Worm (Caenorhabditis elegans) whole organism, young adult: Measurements from ENCODE around the gene T09F5.20.
A peak's percentile ranks its signal among the peaks of the same experiment; 100 is the strongest.

ENCODE experiments used
- B0261.1 ChIP-seq: sonication (generic microtip); optimal IDR thresholded peaks from 2 replicates; lab custom pipeline; 2016; ENCODE audit warnings: mild to moderate bottlenecking, missing genetic modification characterization, moderate library complexity, missing compliant biosample characterization
- C06A6.2 ChIP-seq: fragments of 200-800 bp; sonication (Bioruptor generic); conservative IDR thresholded peaks from 2 replicates; pipeline ENCODE4 v1.3.6; 2022; ENCODE audit warnings: missing genetic modification characterization, missing compliant biosample characterization
- F23B12.7 ChIP-seq: sonication (generic microtip); optimal IDR thresholded peaks from 2 replicates; lab custom pipeline; 2017; ENCODE audit warnings: missing genetic modification characterization, mild to moderate bottlenecking, missing compliant biosample characterization, antibody characterized with exemption, moderate library complexity; ENCODE audit not compliant: insufficient read depth
- F52B5.7 ChIP-seq: sonication (generic microtip); optimal IDR thresholded peaks from 2 replicates; lab custom pipeline; 2016; ENCODE audit warnings: mild to moderate bottlenecking, missing genetic modification characterization, missing compliant biosample characterization
- K11D2.4 ChIP-seq: fragments of 200-800 bp; sonication (Bioruptor generic); IDR thresholded peaks from 2 replicates; pipeline ENCODE4 v1.3.6; 2022; ENCODE audit warnings: missing genetic modification reagents, missing genetic modification characterization, missing compliant biosample characterization
- K12H6.12 ChIP-seq: fragments of 200-800 bp; sonication (Bioruptor generic); optimal IDR thresholded peaks from 2 replicates; lab custom pipeline; 2018; ENCODE audit warnings: mild to moderate bottlenecking, missing genetic modification characterization, missing compliant biosample characterization
- T26A5.8 ChIP-seq: sonication (generic microtip); optimal IDR thresholded peaks from 2 replicates; lab custom pipeline; 2016; ENCODE audit warnings: missing genetic modification characterization, missing compliant biosample characterization
- Y67H2A.10 ChIP-seq: fragments of 200-800 bp; sonication (Bioruptor generic); conservative IDR thresholded peaks from 2 replicates; pipeline ENCODE4 v1.3.6; 2022; ENCODE audit warnings: missing genetic modification reagents, missing genetic modification characterization, missing compliant biosample characterization
- ZK185.1 ChIP-seq: sonication (generic microtip); optimal IDR thresholded peaks from 2 replicates; lab custom pipeline; 2016; ENCODE audit warnings: mild to moderate bottlenecking, missing genetic modification characterization, missing compliant biosample characterization; ENCODE audit not compliant: poor library complexity, severe bottlenecking
- aptf-3 ChIP-seq: fragments of 200-800 bp; sonication (Bioruptor generic); IDR thresholded peaks from 2 replicates; pipeline ENCODE4 v1.3.6; 2022; ENCODE audit warnings: missing genetic modification characterization, missing compliant biosample characterization
- athp-1 ChIP-seq: sonication (generic microtip); optimal IDR thresholded peaks from 2 replicates; lab custom pipeline; 2017; ENCODE audit warnings: mild to moderate bottlenecking, missing genetic modification characterization, missing compliant biosample characterization
- attf-5 ChIP-seq: fragments of 200-800 bp; sonication (Bioruptor generic); optimal IDR thresholded peaks from 2 replicates; lab custom pipeline; 2018; ENCODE audit warnings: mild to moderate bottlenecking, missing genetic modification characterization, missing compliant biosample characterization
- cebp-1 ChIP-seq, 2 experiments: fragments of 200-800 bp in 1 of 2; sonication (Bioruptor generic) in 1 of 2; sonication (generic microtip) in 1 of 2; IDR thresholded peaks in 1 of 2; optimal IDR thresholded peaks in 1 of 2; 2 replicates each; pipeline versions ENCODE4 v1.3.6 to Lab custom; 2017 to 2022; ENCODE audit warnings: missing compliant biosample characterization in 2 of 2, missing genetic modification characterization in 2 of 2, mild to moderate bottlenecking in 1 of 2, missing genetic modification reagents in 1 of 2, moderate library complexity in 1 of 2
- ceh-100 ChIP-seq: fragments of 200-800 bp; sonication (Bioruptor generic); IDR thresholded peaks from 2 replicates; pipeline ENCODE4 v1.3.6; 2022; ENCODE audit warnings: missing genetic modification reagents, missing genetic modification characterization, missing compliant biosample characterization
- ceh-27 ChIP-seq: fragments of 200-800 bp; sonication (Bioruptor generic); optimal IDR thresholded peaks from 2 replicates; lab custom pipeline; 2018; ENCODE audit warnings: mild to moderate bottlenecking, missing genetic modification characterization, moderate library complexity, missing compliant biosample characterization
- ceh-40 ChIP-seq: fragments of 200-800 bp; sonication (Bioruptor generic); IDR thresholded peaks from 2 replicates; pipeline ENCODE4 v1.3.6; 2022; ENCODE audit warnings: missing genetic modification characterization, missing compliant biosample characterization
- ceh-91 ChIP-seq: fragments of 200-800 bp; sonication (Bioruptor generic); IDR thresholded peaks from 2 replicates; pipeline ENCODE4 v1.3.6; 2022; ENCODE audit warnings: missing genetic modification reagents, missing genetic modification characterization, missing compliant biosample characterization
- chd-7 ChIP-seq: sonication (generic microtip); optimal IDR thresholded peaks from 2 replicates; lab custom pipeline; 2016; ENCODE audit warnings: mild to moderate bottlenecking, missing genetic modification characterization, moderate library complexity, missing compliant biosample characterization
- die-1 ChIP-seq: sonication (generic microtip); optimal IDR thresholded peaks from 2 replicates; lab custom pipeline; 2016; ENCODE audit warnings: missing genotype, mild to moderate bottlenecking, missing genetic modification characterization, missing compliant biosample characterization
- dpff-1 ChIP-seq: sonication (generic microtip); optimal IDR thresholded peaks from 2 replicates; lab custom pipeline; 2017; ENCODE audit warnings: mild to moderate bottlenecking, missing genetic modification characterization, missing compliant biosample characterization
- egl-44 ChIP-seq: fragments of 200-800 bp; sonication (Bioruptor generic); IDR thresholded peaks from 2 replicates; pipeline ENCODE4 v1.3.6; 2022; ENCODE audit warnings: missing genetic modification reagents, missing genetic modification characterization, missing compliant biosample characterization
- gei-17 ChIP-seq: fragments of 200-800 bp; sonication (Bioruptor generic); optimal IDR thresholded peaks from 2 replicates; lab custom pipeline; 2018; ENCODE audit warnings: mild to moderate bottlenecking, missing genetic modification characterization, missing compliant biosample characterization
- him-1 ChIP-seq: sonication (generic microtip); optimal IDR thresholded peaks from 2 replicates; lab custom pipeline; 2016; ENCODE audit warnings: missing genotype, missing genetic modification reagents, missing genetic modification characterization, missing compliant biosample characterization
- hrde-1 ChIP-seq: sonication (generic microtip); optimal IDR thresholded peaks from 2 replicates; lab custom pipeline; 2016; ENCODE audit warnings: missing genetic modification characterization, mild to moderate bottlenecking, missing compliant biosample characterization, moderate library complexity, missing genotype, missing genetic modification reagents, borderline replicate concordance
- hsf-1 ChIP-seq: fragments of 200-800 bp; sonication (Bioruptor generic); IDR thresholded peaks from 2 replicates; pipeline ENCODE4 v1.3.6; 2022; ENCODE audit warnings: missing genetic modification reagents, missing genetic modification characterization, missing compliant biosample characterization
- let-526 ChIP-seq: fragments of 200-800 bp; sonication (Bioruptor generic); IDR thresholded peaks from 2 replicates; pipeline ENCODE4 v1.3.6; 2022; ENCODE audit warnings: missing genetic modification reagents, missing genetic modification characterization, missing compliant biosample characterization
- lin-26 ChIP-seq: fragments of 200-800 bp; sonication (Bioruptor generic); IDR thresholded peaks from 2 replicates; pipeline ENCODE4 v1.3.6; 2022; ENCODE audit warnings: missing genetic modification reagents, missing genetic modification characterization, missing compliant biosample characterization
- lsy-27 ChIP-seq: sonication (generic microtip); optimal IDR thresholded peaks from 2 replicates; lab custom pipeline; 2017; ENCODE audit warnings: missing genetic modification characterization, mild to moderate bottlenecking, missing compliant biosample characterization, antibody characterized with exemption, missing genotype, borderline replicate concordance; ENCODE audit not compliant: insufficient read depth
- madf-6 ChIP-seq: fragments of 200-800 bp; sonication (Bioruptor generic); IDR thresholded peaks from 2 replicates; pipeline ENCODE4 v1.3.6; 2022; ENCODE audit warnings: missing genetic modification reagents, missing genetic modification characterization, missing compliant biosample characterization
- mel-28 ChIP-seq: sonication (generic microtip); optimal IDR thresholded peaks from 2 replicates; lab custom pipeline; 2016; ENCODE audit warnings: borderline replicate concordance, mild to moderate bottlenecking, missing genetic modification characterization, missing compliant biosample characterization
- nfya-2 ChIP-seq: fragments of 200-800 bp; sonication (Bioruptor generic); IDR thresholded peaks from 2 replicates; pipeline ENCODE4 v1.3.6; 2022; ENCODE audit warnings: missing genetic modification reagents, missing genetic modification characterization, missing compliant biosample characterization
- nhr-120 ChIP-seq: fragments of 200-800 bp; sonication (Bioruptor generic); IDR thresholded peaks from 2 replicates; pipeline ENCODE4 v1.3.6; 2022; ENCODE audit warnings: missing genetic modification characterization, missing compliant biosample characterization
- nhr-27 ChIP-seq: fragments of 200-800 bp; sonication (Bioruptor generic); optimal IDR thresholded peaks from 2 replicates; lab custom pipeline; 2018; ENCODE audit warnings: mild to moderate bottlenecking, missing genetic modification characterization, moderate library complexity, missing compliant biosample characterization
- nhr-80 ChIP-seq: sonication (generic microtip); optimal IDR thresholded peaks from 2 replicates; lab custom pipeline; 2016; ENCODE audit warnings: missing genetic modification characterization, missing compliant biosample characterization
- pbrm-1 ChIP-seq: fragments of 200-800 bp; sonication (Bioruptor generic); IDR thresholded peaks from 2 replicates; pipeline ENCODE4 v1.3.6; 2022; ENCODE audit warnings: missing genetic modification reagents, missing genetic modification characterization, missing compliant biosample characterization
- rec-8 ChIP-seq, 2 experiments: sonication (generic microtip); optimal IDR thresholded peaks; 2 replicates each; lab custom pipeline; 2016; ENCODE audit warnings: mild to moderate bottlenecking in 2 of 2, missing genetic modification characterization in 2 of 2, missing genetic modification reagents in 2 of 2, missing genotype in 2 of 2, missing biosample characterization in 1 of 2, missing compliant biosample characterization in 1 of 2, moderate library complexity in 1 of 2
- repo-1 ChIP-seq: sonication (generic microtip); optimal IDR thresholded peaks from 2 replicates; lab custom pipeline; 2017; ENCODE audit warnings: mild to moderate bottlenecking, missing genetic modification characterization, missing compliant biosample characterization
- sea-2 ChIP-seq: fragments of 200-800 bp; sonication (Bioruptor generic); IDR thresholded peaks from 2 replicates; pipeline ENCODE4 v1.3.6; 2022; ENCODE audit warnings: missing genetic modification characterization, missing compliant biosample characterization
- snpc-1.1 ChIP-seq: sonication (generic microtip); optimal IDR thresholded peaks from 2 replicates; lab custom pipeline; 2017; ENCODE audit warnings: missing genetic modification characterization, mild to moderate bottlenecking, missing compliant biosample characterization, antibody characterized with exemption, moderate library complexity, missing genotype, missing genetic modification reagents; ENCODE audit not compliant: insufficient read depth
- snpc-1.3 ChIP-seq: sonication (generic microtip); optimal IDR thresholded peaks from 2 replicates; lab custom pipeline; 2017; ENCODE audit warnings: missing genetic modification characterization, mild to moderate bottlenecking, missing compliant biosample characterization, antibody characterized with exemption, moderate library complexity, missing genotype, missing genetic modification reagents; ENCODE audit not compliant: insufficient read depth
- sptf-2 ChIP-seq: fragments of 200-800 bp; sonication (Bioruptor generic); optimal IDR thresholded peaks from 2 replicates; lab custom pipeline; 2018; ENCODE audit warnings: mild to moderate bottlenecking, missing genetic modification characterization, missing compliant biosample characterization
- tbp1 ChIP-seq: fragments of 200-800 bp; sonication (Bioruptor generic); optimal IDR thresholded peaks from 2 replicates; lab custom pipeline; 2018; ENCODE audit warnings: mild to moderate bottlenecking, missing genetic modification characterization, missing compliant biosample characterization
- tbx-9 ChIP-seq: sonication (generic microtip); optimal IDR thresholded peaks from 2 replicates; lab custom pipeline; 2016; ENCODE audit warnings: borderline replicate concordance, missing genetic modification characterization, inconsistent platforms, missing compliant biosample characterization
- tlf-1 ChIP-seq: fragments of 200-800 bp; sonication (Bioruptor generic); optimal IDR thresholded peaks from 2 replicates; lab custom pipeline; 2018; ENCODE audit warnings: mild to moderate bottlenecking, missing genetic modification characterization, missing compliant biosample characterization
- ztf-28 ChIP-seq: fragments of 200-800 bp; sonication (Bioruptor generic); IDR thresholded peaks from 2 replicates; pipeline ENCODE4 v1.3.6; 2022; ENCODE audit warnings: missing genetic modification reagents, missing genetic modification characterization, missing compliant biosample characterization

The T09F5.20 gene

ce11 chrV:15158691-15159090 is 11.0 kb upstream of the T09F5.20 start, which contains the start of gene str-45:
Gene str-45 (plus strand): TSS chrV:15158991.
- TF ChIP-seq tbx-9 (tag; lab: Kevin White, UChicago): no peak
- no peak for TF ChIP-seq ztf-28 (GFP tag; lab: Robert Waterston, UW)
- no peak for TF ChIP-seq cebp-1 (GFP tag; IDR thresholded peaks at IDR 0.05; lab: Robert Waterston, UW)
- TF ChIP-seq cebp-1 (tag; optimal IDR thresholded peaks at IDR 0.05; lab: Kevin White, UChicago): no peak
- TF ChIP-seq K11D2.4 (GFP tag; lab: Robert Waterston, UW): no peak
- no peak for TF ChIP-seq rec-8 (tag; optimal IDR thresholded peaks at IDR 0.05; lab: Kevin White, UChicago)
- TF ChIP-seq gei-17 (GFP tag; lab: Kevin White, UChicago): no peak
- no peak for TF ChIP-seq lsy-27 (tag; lab: Kevin White, UChicago)
- TF ChIP-seq B0261.1 (tag; lab: Kevin White, UChicago): no peak
- TF ChIP-seq sptf-2 (GFP tag; lab: Kevin White, UChicago): no peak
- TF ChIP-seq nhr-27 (tag; lab: Kevin White, UChicago): no peak
- no peak for TF ChIP-seq ceh-27
- TF ChIP-seq ceh-91: no peak
- TF ChIP-seq tlf-1 (GFP tag; lab: Kevin White, UChicago): no peak
- no peak for TF ChIP-seq hsf-1 (GFP tag; lab: Robert Waterston, UW)
- no peak for TF ChIP-seq nhr-80 (tag; lab: Kevin White, UChicago)
- TF ChIP-seq egl-44 (GFP tag; lab: Robert Waterston, UW): no peak
- no peak for TF ChIP-seq attf-5

- TF ChIP-seq tbp1 (peak; percentile 87), T26A5.8 (no peak), ztf-28 (GFP tag; lab: Robert Waterston, UW) (0 out of 2 replicates have a peak, but pooled peaks have one; percentile 53), madf-6 (GFP tag; lab: Robert Waterston, UW) (no peak), aptf-3 (GFP tag; lab: Robert Waterston, UW) (no peak), chd-7 (tag; lab: Kevin White, UChicago) (no peak), sea-2 (no peak), C06A6.2 (GFP tag; lab: Robert Waterston, UW) (no peak), hrde-1 (tag; lab: Kevin White, UChicago) (no peak), ZK185.1 (tag; lab: Kevin White, UChicago) (no peak), lin-26 (GFP tag; lab: Robert Waterston, UW) (no peak; the same call in 1 of the 2 replicates), K12H6.12 (no peak), F23B12.7 (tag; lab: Kevin White, UChicago) (peak; percentile 77), K11D2.4 (GFP tag; lab: Robert Waterston, UW) (no peak), attf-5 (peak; percentile 38), ceh-40 (no peak), athp-1 (tag; lab: Kevin White, UChicago) (no peak), rec-8 (tag; optimal IDR thresholded peaks at IDR 0.05; lab: Kevin White, UChicago) (no peak), nhr-120 (GFP tag; lab: Robert Waterston, UW) (no peak), ceh-100 (GFP tag; lab: Robert Waterston, UW) (peak; percentile 25; the same call in 1 of the 2 replicates), snpc-1.3 (tag; lab: Kevin White, UChicago) (no peak), him-1 (tag; lab: Kevin White, UChicago) (peak; percentile 78), F52B5.7 (tag; lab: Kevin White, UChicago) (no peak), pbrm-1 (peak; percentile 68; the same call in 1 of the 2 replicates), die-1 (peak; percentile 41), snpc-1.1 (tag; lab: Kevin White, UChicago) (peak; percentile 17), mel-28 (tag; lab: Kevin White, UChicago) (no peak), nfya-2 (GFP tag; lab: Robert Waterston, UW) (no peak), Y67H2A.10 (GFP tag; lab: Robert Waterston, UW) (no peak), B0261.1 (tag; lab: Kevin White, UChicago) (peak; percentile 78), repo-1 (tag; lab: Kevin White, UChicago) (no peak), let-526 (no peak), dpff-1 (tag; lab: Kevin White, UChicago) (no peak)
These were observed 8.8 kb upstream of the T09F5.20 start for ce11 chrV:15156504-15156903.
